Fruit fly (Drosophila melanogaster): Measurements from ENCODE around the gene frj.

- TF ChIP-seq pan (optimal IDR thresholded peaks at IDR 0.05) (no peak), sage (GFP tag; optimal IDR thresholded peaks at IDR 0.05) (no peak), psq (GFP tag; optimal IDR thresholded peaks at IDR 0.05) (peak; percentile 36), Hnf4 (GFP tag; optimal IDR thresholded peaks at IDR 0.05) (peak; percentile 83), Rel (GFP tag; optimal IDR thresholded peaks at IDR 0.05) (no peak), Rel (tag; optimal IDR thresholded peaks at IDR 0.05) (peak; percentile 67), h (GFP tag; optimal IDR thresholded peaks at IDR 0.05) (peak; percentile 68), Jra (GFP tag; optimal IDR thresholded peaks at IDR 0.05) (peak; percentile 75)
Measured at dm6 chr2L:6488676-6489140, 32.9 kb downstream of the frj start, which contains the start of the genes KFase and epsilonCOP.
